Fruit fly (Drosophila melanogaster): Measurements from ENCODE around the gene Ssdp.
A peak's percentile ranks its signal among the peaks of the same experiment; 100 is the strongest.

The Ssdp gene

DNA sequence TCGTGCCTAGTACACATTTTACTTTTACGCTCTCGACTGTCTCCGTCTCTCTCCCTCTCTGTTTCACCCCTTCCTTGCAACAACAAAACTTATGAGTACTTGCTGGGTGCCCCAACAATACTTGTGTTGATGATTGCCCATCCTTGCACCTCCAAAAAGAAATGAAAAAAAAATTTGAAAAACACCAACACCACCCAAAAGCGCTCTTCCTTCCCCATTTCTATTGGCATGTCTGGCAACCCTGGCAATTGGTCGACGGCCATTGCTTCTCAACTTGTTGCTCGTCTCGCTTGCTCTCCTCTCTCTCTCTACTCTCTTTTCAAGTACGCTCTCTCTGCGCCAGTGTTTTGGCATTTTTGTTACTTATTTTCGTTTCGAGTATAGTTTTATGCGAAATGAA is 31.0 kb downstream of the Ssdp start (continued):
- TF ChIP-seq CG33557 (GFP tag; optimal IDR thresholded peaks at IDR 0.05): no peak
- no peak for TF ChIP-seq Bdp1 (GFP tag; optimal IDR thresholded peaks at IDR 0.05)
- no peak for TF ChIP-seq CG18011 (GFP tag; optimal IDR thresholded peaks at IDR 0.05)
- TF ChIP-seq BtbVII (GFP tag; optimal IDR thresholded peaks at IDR 0.05): peak; percentile 52
- no peak for TF ChIP-seq CG15073 (GFP tag; optimal IDR thresholded peaks at IDR 0.05)
- 0 out of 2 replicates have a peak, but pooled peaks have one; percentile 13 for TF ChIP-seq sens-2 (GFP tag; IDR thresholded peaks at IDR 0.05)
- no peak for TF ChIP-seq CG2712 (tag; optimal IDR thresholded peaks at IDR 0.05)
- TF ChIP-seq CG1792 (GFP tag; optimal IDR thresholded peaks at IDR 0.05): no peak
- no peak for TF ChIP-seq schlank (tag; optimal IDR thresholded peaks at IDR 0.05)
- no peak for TF ChIP-seq cad (GFP tag; optimal IDR thresholded peaks at IDR 0.05)
- TF ChIP-seq Doc2 (GFP tag; IDR thresholded peaks at IDR 0.05): no peak
- peak; percentile 44 for TF ChIP-seq CG9817 (tag; optimal IDR thresholded peaks at IDR 0.05)
- TF ChIP-seq gt (GFP tag; IDR thresholded peaks at IDR 0.05): no peak
- TF ChIP-seq CG10274 (GFP tag; optimal IDR thresholded peaks at IDR 0.05): no peak
- TF ChIP-seq CG10462 (GFP tag; optimal IDR thresholded peaks at IDR 0.05): no peak
- TF ChIP-seq chm (GFP tag; IDR thresholded peaks at IDR 0.05): no peak
- no peak for TF ChIP-seq zf30C (GFP tag; optimal IDR thresholded peaks at IDR 0.05)
- TF ChIP-seq pita (GFP tag; optimal IDR thresholded peaks at IDR 0.05): no peak
- peak; percentile 43 for TF ChIP-seq hbn (GFP tag; IDR thresholded peaks at IDR 0.05; ENCODE audit: partially characterized antibody)
- TF ChIP-seq CG7928 (GFP tag; optimal IDR thresholded peaks at IDR 0.05): no peak
- no peak for TF ChIP-seq amos (GFP tag; IDR thresholded peaks at IDR 0.05; ENCODE audit: partially characterized antibody)
- TF ChIP-seq CG32767 (GFP tag; IDR thresholded peaks at IDR 0.05): no peak
- TF ChIP-seq D19B (GFP tag; optimal IDR thresholded peaks at IDR 0.05): peak; percentile 27
- no peak for TF ChIP-seq zfh1 (GFP tag; IDR thresholded peaks at IDR 0.05)
- TF ChIP-seq tx (GFP tag; optimal IDR thresholded peaks at IDR 0.05): no peak
- no peak for TF ChIP-seq CG10321 (GFP tag; IDR thresholded peaks at IDR 0.05)
- no peak for TF ChIP-seq CG10147 (GFP tag; optimal IDR thresholded peaks at IDR 0.05)
- TF ChIP-seq ap (GFP tag; IDR thresholded peaks at IDR 0.05): no peak
- TF ChIP-seq Gug (GFP tag; IDR thresholded peaks at IDR 0.05): peak; percentile 38; the same call in 1 of the 4 replicates
- peak; percentile 18 for TF ChIP-seq Side (GFP tag; optimal IDR thresholded peaks at IDR 0.05)
- peak; percentile 47 for TF ChIP-seq Nf-YC (tag; optimal IDR thresholded peaks at IDR 0.05)
- TF ChIP-seq HLH4C (GFP tag; IDR thresholded peaks at IDR 0.05; ENCODE audit: partially characterized antibody): no peak
- peak; percentile 21 for TF ChIP-seq mam (GFP tag; optimal IDR thresholded peaks at IDR 0.05)
- TF ChIP-seq CG2875 (GFP tag; optimal IDR thresholded peaks at IDR 0.05): no peak
- TF ChIP-seq HmgD (GFP tag; optimal IDR thresholded peaks at IDR 0.05): no peak
- peak; percentile 29; the same call in 1 of the 2 replicates for TF ChIP-seq Drgx (GFP tag; IDR thresholded peaks at IDR 0.05)
- no peak for TF ChIP-seq Kr (GFP tag; optimal IDR thresholded peaks at IDR 0.05)
- no peak for TF ChIP-seq inv (GFP tag; IDR thresholded peaks at IDR 0.05; ENCODE audit: partially characterized antibody)
- TF ChIP-seq Stat92E (GFP tag; optimal IDR thresholded peaks at IDR 0.05): no peak
- peak; percentile 97 for TF ChIP-seq CG11504 (tag; optimal IDR thresholded peaks at IDR 0.05)
- peak; percentile 49; the same call in 1 of the 3 replicates for TF ChIP-seq Dbx (GFP tag; IDR thresholded peaks at IDR 0.05)
- TF ChIP-seq CG30020 (tag; optimal IDR thresholded peaks at IDR 0.05): no peak
- no peak for TF ChIP-seq gcm (GFP tag; optimal IDR thresholded peaks at IDR 0.05)
- no peak for TF ChIP-seq CG4404 (GFP tag; IDR thresholded peaks at IDR 0.05)
- TF ChIP-seq ssp (GFP tag; IDR thresholded peaks at IDR 0.05): no peak
- no peak for TF ChIP-seq org-1 (GFP tag; optimal IDR thresholded peaks at IDR 0.05)
- no peak for TF ChIP-seq eve (GFP tag; optimal IDR thresholded peaks at IDR 0.05)
- TF ChIP-seq CG15601 (tag; optimal IDR thresholded peaks at IDR 0.05): no peak
- TF ChIP-seq CG2202 (tag; optimal IDR thresholded peaks at IDR 0.05): no peak
- no peak for TF ChIP-seq CG12942 (GFP tag; optimal IDR thresholded peaks at IDR 0.05)
- TF ChIP-seq shn (GFP tag; optimal IDR thresholded peaks at IDR 0.05): no peak

All from whole organism, embryonic.